Fruit fly (Drosophila melanogaster): ENCODE measurements around the gene Usp7.

Gene Usp7

dm6 chrX:12028825-12029514 lies at the start of gene Usp7:
Usp7 (minus strand) TSS chrX:12029032.
- TF ChIP-seq CG7101 (tag; optimal IDR thresholded peaks at IDR 0.05), result no peak
- TF ChIP-seq bab1 (GFP tag; optimal IDR thresholded peaks at IDR 0.05), result peak; percentile 38
- TF ChIP-seq Crg-1 (GFP tag; optimal IDR thresholded peaks at IDR 0.05), result no peak
- TF ChIP-seq tj (GFP tag; optimal IDR thresholded peaks at IDR 0.05), result no peak
- TF ChIP-seq toe (GFP tag; optimal IDR thresholded peaks at IDR 0.05), result no peak
- no peak for TF ChIP-seq CG33017 (tag; optimal IDR thresholded peaks at IDR 0.05)
- TF ChIP-seq ovo (GFP tag; optimal IDR thresholded peaks at IDR 0.05), result no peak
- TF ChIP-seq CG7045 (GFP tag; optimal IDR thresholded peaks at IDR 0.05), result no peak
- no peak for TF ChIP-seq cic (GFP tag; optimal IDR thresholded peaks at IDR 0.05)
- TF ChIP-seq Mnt (GFP tag; optimal IDR thresholded peaks at IDR 0.05), result peak; percentile 74
- TF ChIP-seq CG11617 (GFP tag; optimal IDR thresholded peaks at IDR 0.05), result no peak

- TF ChIP-seq CG5204 (GFP tag; optimal IDR thresholded peaks at IDR 0.05), result no peak
These were observed 47.4 kb upstream of the Usp7 start for dm6 chrX:12076243-12076642.

dm6 chrX:12075569-12075968 lies 46.7 kb upstream of the Usp7 start:
- TF ChIP-seq Mnt (GFP tag; optimal IDR thresholded peaks at IDR 0.05) (no peak), CG11617 (GFP tag; optimal IDR thresholded peaks at IDR 0.05) (no peak), CG12768 (GFP tag; optimal IDR thresholded peaks at IDR 0.05) (no peak), Hr96 (GFP tag; optimal IDR thresholded peaks at IDR 0.05) (no peak), toe (GFP tag; optimal IDR thresholded peaks at IDR 0.05) (no peak), cnc (optimal IDR thresholded peaks at IDR 0.05) (no peak), cic (GFP tag; optimal IDR thresholded peaks at IDR 0.05) (no peak), CG33017 (tag; optimal IDR thresholded peaks at IDR 0.05) (no peak), tj (GFP tag; optimal IDR thresholded peaks at IDR 0.05) (no peak), CG7045 (GFP tag; optimal IDR thresholded peaks at IDR 0.05) (no peak), Clk (GFP tag; optimal IDR thresholded peaks at IDR 0.05) (no peak), CG7101 (tag; optimal IDR thresholded peaks at IDR 0.05) (no peak), bab1 (GFP tag; optimal IDR thresholded peaks at IDR 0.05) (no peak), CG1620 (GFP tag; optimal IDR thresholded peaks at IDR 0.05) (no peak), pad (GFP tag; optimal IDR thresholded peaks at IDR 0.05) (no peak), Crg-1 (GFP tag; optimal IDR thresholded peaks at IDR 0.05) (no peak)

dm6 chrX:12073637-12074036 lies 44.8 kb upstream of the Usp7 start:
- TF ChIP-seq CG7101 (tag; optimal IDR thresholded peaks at IDR 0.05) (no peak), kay (GFP tag; ENCODE audit: borderline replicate concordance) (no peak), ovo (GFP tag; optimal IDR thresholded peaks at IDR 0.05) (no peak), CG7045 (GFP tag; optimal IDR thresholded peaks at IDR 0.05) (no peak)

dm6 chrX:12072718-12073117 lies 43.9 kb upstream of the Usp7 start, which contains the start of gene moon:
moon (minus strand) TSS chrX:12072818.
- TF ChIP-seq Crg-1 (GFP tag; optimal IDR thresholded peaks at IDR 0.05), result no peak
- TF ChIP-seq cnc (optimal IDR thresholded peaks at IDR 0.05), result no peak
- no peak for TF ChIP-seq pad (GFP tag; optimal IDR thresholded peaks at IDR 0.05)
- TF ChIP-seq CG5204 (GFP tag; optimal IDR thresholded peaks at IDR 0.05), result no peak
- no peak for TF ChIP-seq CG11617 (GFP tag; optimal IDR thresholded peaks at IDR 0.05)
- TF ChIP-seq CG12768 (GFP tag; optimal IDR thresholded peaks at IDR 0.05), result no peak
- TF ChIP-seq cic (GFP tag; optimal IDR thresholded peaks at IDR 0.05), result no peak
- no peak for TF ChIP-seq kay (GFP tag; ENCODE audit: borderline replicate concordance)
- TF ChIP-seq Mnt (GFP tag; optimal IDR thresholded peaks at IDR 0.05), result no peak
- no peak for TF ChIP-seq CG14711 (tag; optimal IDR thresholded peaks at IDR 0.05)
- no peak for TF ChIP-seq ovo (GFP tag; optimal IDR thresholded peaks at IDR 0.05)
- TF ChIP-seq CG7045 (GFP tag; optimal IDR thresholded peaks at IDR 0.05), result no peak
- TF ChIP-seq bab1 (GFP tag; optimal IDR thresholded peaks at IDR 0.05), result no peak
- TF ChIP-seq CG1620 (GFP tag; optimal IDR thresholded peaks at IDR 0.05), result no peak

- TF ChIP-seq bab1 (GFP tag; optimal IDR thresholded peaks at IDR 0.05) (no peak), CG11617 (GFP tag; optimal IDR thresholded peaks at IDR 0.05) (no peak), kay (GFP tag; ENCODE audit: borderline replicate concordance) (no peak), tj (GFP tag; optimal IDR thresholded peaks at IDR 0.05) (no peak), Crg-1 (GFP tag; optimal IDR thresholded peaks at IDR 0.05) (no peak), ovo (GFP tag; optimal IDR thresholded peaks at IDR 0.05) (no peak), CG5204 (GFP tag; optimal IDR thresholded peaks at IDR 0.05) (no peak), Mnt (GFP tag; optimal IDR thresholded peaks at IDR 0.05) (no peak), CG33017 (tag; optimal IDR thresholded peaks at IDR 0.05) (no peak), CG14711 (tag; optimal IDR thresholded peaks at IDR 0.05) (no peak), CG7045 (GFP tag; optimal IDR thresholded peaks at IDR 0.05) (no peak), cic (GFP tag; optimal IDR thresholded peaks at IDR 0.05) (no peak), CG1620 (GFP tag; optimal IDR thresholded peaks at IDR 0.05) (no peak), cnc (optimal IDR thresholded peaks at IDR 0.05) (no peak)
These were observed 41.3 kb upstream of the Usp7 start, which contains the start of gene CG34323 for dm6 chrX:12070137-12070536. CG34323 (plus strand) TSS chrX:12070437.

- TF ChIP-seq cnc (optimal IDR thresholded peaks at IDR 0.05) (no peak), Mnt (GFP tag; optimal IDR thresholded peaks at IDR 0.05) (no peak), Clk (GFP tag; optimal IDR thresholded peaks at IDR 0.05) (no peak), kay (GFP tag; ENCODE audit: borderline replicate concordance) (no peak), CG5204 (GFP tag; optimal IDR thresholded peaks at IDR 0.05) (no peak), bab1 (GFP tag; optimal IDR thresholded peaks at IDR 0.05) (no peak), toe (GFP tag; optimal IDR thresholded peaks at IDR 0.05) (no peak), CG11617 (GFP tag; optimal IDR thresholded peaks at IDR 0.05) (no peak)
These were observed 30.7 kb upstream of the Usp7 start, which contains the start of gene Muc11A for dm6 chrX:12059495-12059894. Muc11A (plus strand) TSS chrX:12059795.
